Fruit fly (Drosophila melanogaster): ENCODE results near the gene alpha-Est4.

alpha-Est4 gene

dm6 chr3R:7514232-7514863 is 24.1 kb downstream of the alpha-Est4 start:
- TF ChIP-seq CG17801 (GFP tag; optimal IDR thresholded peaks at IDR 0.05; ENCODE audit: partially characterized antibody), result no peak

- peak; percentile 27 for TF ChIP-seq CG17801 (GFP tag; optimal IDR thresholded peaks at IDR 0.05; ENCODE audit: partially characterized antibody)
Observed at dm6 chr3R:7508198-7508837, 30.1 kb downstream of the alpha-Est4 start.

- TF ChIP-seq CG17801 (GFP tag; optimal IDR thresholded peaks at IDR 0.05; ENCODE audit: partially characterized antibody), result peak; percentile 20
Observed at dm6 chr3R:7506314-7506988, 32.0 kb downstream of the alpha-Est4 start.

- peak; percentile 27 for TF ChIP-seq CG17801 (GFP tag; optimal IDR thresholded peaks at IDR 0.05; ENCODE audit: partially characterized antibody)
Observed at dm6 chr3R:7504989-7505761, 33.2 kb downstream of the alpha-Est4 start, which contains the start of gene alpha-Est9. TSS of gene alpha-Est9 (minus strand) at chr3R:7505098.

dm6 chr3R:7503216-7503615 is 35.2 kb downstream of the alpha-Est4 start:
- TF ChIP-seq CG17801 (GFP tag; optimal IDR thresholded peaks at IDR 0.05; ENCODE audit: partially characterized antibody), result no peak

- TF ChIP-seq CG17801 (GFP tag; optimal IDR thresholded peaks at IDR 0.05; ENCODE audit: partially characterized antibody), result no peak
Observed at dm6 chr3R:7502276-7502675, 36.1 kb downstream of the alpha-Est4 start, which contains the start of gene Mics1. TSS of gene Mics1 (minus strand) at chr3R:7502376.

dm6 chr3R:7500513-7500912 is 37.9 kb downstream of the alpha-Est4 start:
- TF ChIP-seq CG17801 (GFP tag; optimal IDR thresholded peaks at IDR 0.05; ENCODE audit: partially characterized antibody), result no peak

- no peak for TF ChIP-seq CG17801 (GFP tag; optimal IDR thresholded peaks at IDR 0.05; ENCODE audit: partially characterized antibody)
Observed at dm6 chr3R:7499488-7499887, 38.9 kb downstream of the alpha-Est4 start.

- peak; percentile 61 for TF ChIP-seq CG17801 (GFP tag; optimal IDR thresholded peaks at IDR 0.05; ENCODE audit: partially characterized antibody)
Observed at dm6 chr3R:7497488-7497887, 40.9 kb downstream of the alpha-Est4 start.

dm6 chr3R:7493745-7494144 is 44.7 kb downstream of the alpha-Est4 start, which contains the start of gene alpha-Est10:
TSS of gene alpha-Est10 (minus strand) at chr3R:7493845.
- TF ChIP-seq CG17801 (GFP tag; optimal IDR thresholded peaks at IDR 0.05; ENCODE audit: partially characterized antibody), result no peak

dm6 chr3R:7493171-7493570 is 45.2 kb downstream of the alpha-Est4 start, which contains the start of gene CG42656:
TSS of gene CG42656 (minus strand) at chr3R:7493271.
- no peak for TF ChIP-seq CG17801 (GFP tag; optimal IDR thresholded peaks at IDR 0.05; ENCODE audit: partially characterized antibody)

- TF ChIP-seq CG17801 (GFP tag; optimal IDR thresholded peaks at IDR 0.05; ENCODE audit: partially characterized antibody), result no peak
Observed at dm6 chr3R:7492099-7492498, 46.3 kb downstream of the alpha-Est4 start.

- peak; percentile 60 for TF ChIP-seq CG17801 (GFP tag; optimal IDR thresholded peaks at IDR 0.05; ENCODE audit: partially characterized antibody)
Observed at dm6 chr3R:7491453-7491853, 47.0 kb downstream of the alpha-Est4 start.

dm6 chr3R:7490884-7491283 is 47.5 kb downstream of the alpha-Est4 start:
- TF ChIP-seq CG17801 (GFP tag; optimal IDR thresholded peaks at IDR 0.05; ENCODE audit: partially characterized antibody), result peak; percentile 52

dm6 chr3R:7489902-7490301 is 48.5 kb downstream of the alpha-Est4 start:
- peak; percentile 53 for TF ChIP-seq CG17801 (GFP tag; optimal IDR thresholded peaks at IDR 0.05; ENCODE audit: partially characterized antibody)
